Comparison of ENCODE assay signal across 3 fruit fly cellular contexts in the genomic region with DNA sequence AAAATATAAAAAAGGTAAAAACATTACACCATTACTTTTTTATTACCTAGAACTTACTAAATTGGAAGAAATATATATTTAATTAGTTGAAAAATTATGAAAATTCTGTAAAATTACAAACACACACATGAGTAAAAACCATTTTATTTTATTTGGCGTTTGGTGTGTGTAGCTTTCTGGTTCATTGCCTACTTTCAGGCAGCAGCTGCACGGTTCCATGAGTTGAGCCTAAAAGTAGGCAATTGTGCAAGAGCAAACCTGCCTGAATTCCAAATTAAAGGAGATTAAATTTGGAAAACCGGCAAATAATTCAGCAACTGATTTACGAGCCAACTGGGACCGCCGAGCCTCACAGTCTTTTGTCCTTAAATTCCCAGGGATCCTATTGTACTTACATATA.
A peak's percentile ranks its signal among the peaks of the same experiment; 100 is the strongest.
TF ChIP-seq lines count a peak whose summit lies in the region.

No protein-coding gene starts in this region.

- TF ChIP-seq CTCF in whole organism, embryonic (GFP tag; optimal IDR thresholded peaks at IDR 0.05; lab: Kevin White, UChicago): peak; percentile 80

TF ChIP-seq in whole organism, embryonic, 481 proteins besides CTCF, POLR2A, EP300 and RAD21:
- TF ChIP-seq CG11093 (GFP tag; IDR thresholded peaks at IDR 0.05; lab: Robert Waterston, UW): no peak
- TF ChIP-seq cg (GFP tag; optimal IDR thresholded peaks at IDR 0.05; lab: Kevin White, UChicago): peak; percentile 74
- 0 out of 2 replicates have a peak, but pooled peaks have one; percentile 8 for TF ChIP-seq vvl (GFP tag; IDR thresholded peaks at IDR 0.05; lab: Robert Waterston, UW)
- 0 out of 2 replicates have a peak, but pooled peaks have one; percentile 16 for TF ChIP-seq bbx (GFP tag; IDR thresholded peaks at IDR 0.05; lab: Robert Waterston, UW; ENCODE audit: partially characterized antibody)
- TF ChIP-seq CG8290 (GFP tag; optimal IDR thresholded peaks at IDR 0.05; lab: Kevin White, UChicago): no peak
- peak in 1 of 2 experiments; percentile 27 for TF ChIP-seq CG8290 (tag; optimal IDR thresholded peaks at IDR 0.05; lab: Kevin White, UChicago)
- peak; percentile 9 for TF ChIP-seq HmgZ (tag; optimal IDR thresholded peaks at IDR 0.05; lab: Kevin White, UChicago)
- TF ChIP-seq CG2199 (GFP tag; IDR thresholded peaks at IDR 0.05; lab: Robert Waterston, UW): peak; percentile 86
- TF ChIP-seq esg (GFP tag; conservative IDR thresholded peaks at IDR 0.05; lab: Robert Waterston, UW): no peak

TF ChIP-seq in whole organism, pupa, 21 proteins besides CTCF, POLR2A, EP300 and RAD21:
- TF ChIP-seq D1 (tag; optimal IDR thresholded peaks at IDR 0.05; lab: Kevin White, UChicago) (peak; percentile 68), Snoo (tag; optimal IDR thresholded peaks at IDR 0.05; lab: Kevin White, UChicago) (no peak), CG8301 (tag; optimal IDR thresholded peaks at IDR 0.05; lab: Kevin White, UChicago) (no peak), CG32121 (GFP tag; IDR thresholded peaks at IDR 0.05; lab: Robert Waterston, UW) (0 out of 2 replicates have a peak, but pooled peaks have one; percentile 19)

TF ChIP-seq in whole organism, wandering third instar larva, 38 proteins besides CTCF, POLR2A, EP300 and RAD21:
- TF ChIP-seq sage (GFP tag; optimal IDR thresholded peaks at IDR 0.05; lab: Kevin White, UChicago) (no peak), Sp1 (GFP tag; optimal IDR thresholded peaks at IDR 0.05; lab: Kevin White, UChicago) (no peak), brk (GFP tag; optimal IDR thresholded peaks at IDR 0.05; lab: Kevin White, UChicago) (no peak), N (GFP tag; optimal IDR thresholded peaks at IDR 0.05; lab: Kevin White, UChicago) (peak; percentile 81), Dfd (GFP tag; optimal IDR thresholded peaks at IDR 0.05; lab: Kevin White, UChicago) (no peak), CG32264 (GFP tag; optimal IDR thresholded peaks at IDR 0.05; lab: Kevin White, UChicago) (no peak), tai (GFP tag; optimal IDR thresholded peaks at IDR 0.05; lab: Kevin White, UChicago) (no peak), Hnf4 (GFP tag; optimal IDR thresholded peaks at IDR 0.05; lab: Kevin White, UChicago) (no peak), sv (GFP tag; optimal IDR thresholded peaks at IDR 0.05; lab: Kevin White, UChicago) (no peak), h (GFP tag; optimal IDR thresholded peaks at IDR 0.05; lab: Kevin White, UChicago) (no peak), br (GFP tag; optimal IDR thresholded peaks at IDR 0.05; lab: Kevin White, UChicago) (no peak), jim (GFP tag; optimal IDR thresholded peaks at IDR 0.05; lab: Kevin White, UChicago) (no peak), lola (GFP tag; optimal IDR thresholded peaks at IDR 0.05; lab: Kevin White, UChicago) (peak; percentile 90), Rel (GFP tag; optimal IDR thresholded peaks at IDR 0.05; lab: Kevin White, UChicago) (no peak), Rel (tag; optimal IDR thresholded peaks at IDR 0.05; lab: Kevin White, UChicago) (no peak), Myc (optimal IDR thresholded peaks at IDR 0.05; lab: Kevin White, UChicago) (peak; percentile 81), usp (GFP tag; optimal IDR thresholded peaks at IDR 0.05; lab: Kevin White, UChicago) (no peak), woc (GFP tag; optimal IDR thresholded peaks at IDR 0.05; lab: Kevin White, UChicago) (no peak), GATAd (GFP tag; optimal IDR thresholded peaks at IDR 0.05; lab: Kevin White, UChicago) (no peak), Dif (GFP tag; optimal IDR thresholded peaks at IDR 0.05; lab: Kevin White, UChicago; ENCODE audit: partially characterized antibody) (peak; percentile 22), Abd-B (GFP tag; optimal IDR thresholded peaks at IDR 0.05; lab: Kevin White, UChicago) (no peak), CG9705 (GFP tag; optimal IDR thresholded peaks at IDR 0.05; lab: Kevin White, UChicago) (no peak), dmrt93B (GFP tag; optimal IDR thresholded peaks at IDR 0.05; lab: Kevin White, UChicago) (no peak), ey (GFP tag; optimal IDR thresholded peaks at IDR 0.05; lab: Kevin White, UChicago) (no peak), Jra (GFP tag; optimal IDR thresholded peaks at IDR 0.05; lab: Kevin White, UChicago) (no peak), fru (GFP tag; optimal IDR thresholded peaks at IDR 0.05; lab: Kevin White, UChicago) (no peak), dl (GFP tag; optimal IDR thresholded peaks at IDR 0.05; lab: Kevin White, UChicago; ENCODE audit: insufficient read depth in 1 of 2, partially characterized antibody in 2 of 2) (no peak), dsf (GFP tag; optimal IDR thresholded peaks at IDR 0.05; lab: Kevin White, UChicago; ENCODE audit: borderline replicate concordance) (no peak), CrebA (GFP tag; optimal IDR thresholded peaks at IDR 0.05; lab: Kevin White, UChicago; ENCODE audit: borderline replicate concordance) (no peak), rgr (GFP tag; optimal IDR thresholded peaks at IDR 0.05; lab: Kevin White, UChicago) (no peak), psq (GFP tag; optimal IDR thresholded peaks at IDR 0.05; lab: Kevin White, UChicago) (no peak), pan (optimal IDR thresholded peaks at IDR 0.05; lab: Kevin White, UChicago) (no peak), foxo (GFP tag; optimal IDR thresholded peaks at IDR 0.05; lab: Kevin White, UChicago) (no peak), HLH106 (tag; optimal IDR thresholded peaks at IDR 0.05; lab: Kevin White, UChicago) (no peak), Vsx2 (GFP tag; optimal IDR thresholded peaks at IDR 0.05; lab: Kevin White, UChicago; ENCODE audit: partially characterized antibody) (peak; percentile 60), Hr83 (GFP tag; optimal IDR thresholded peaks at IDR 0.05; lab: Kevin White, UChicago; ENCODE audit: poor library complexity, severe bottlenecking) (no peak), Mio (GFP tag; optimal IDR thresholded peaks at IDR 0.05; lab: Kevin White, UChicago) (no peak)
